Worm (Caenorhabditis elegans) whole organism, late embryonic: ENCODE data around the gene C28C12.11.
A peak's percentile ranks its signal among the peaks of the same experiment; 100 is the strongest.

Source experiments
- C08G9.2 ChIP-seq: sonication (generic microtip); optimal IDR thresholded peaks from 2 replicates; lab custom pipeline; 2016; ENCODE audit warnings: mild to moderate bottlenecking, missing genetic modification characterization, moderate library complexity, missing compliant biosample characterization
- T23F11.4 ChIP-seq: fragments of 200-800 bp; sonication (Bioruptor generic); optimal IDR thresholded peaks from 2 replicates; lab custom pipeline; 2018; ENCODE audit warnings: mild to moderate bottlenecking, missing genetic modification characterization, missing compliant biosample characterization
- ceh-14 ChIP-seq: sonication (generic microtip); optimal IDR thresholded peaks from 2 replicates; lab custom pipeline; 2016; ENCODE audit warnings: missing genotype, missing genetic modification characterization, missing compliant biosample characterization
- ceh-18 ChIP-seq: sonication (generic microtip); optimal IDR thresholded peaks from 2 replicates; lab custom pipeline; 2016; ENCODE audit warnings: missing genetic modification characterization, missing compliant biosample characterization
- ceh-2 ChIP-seq: sonication (generic microtip); optimal IDR thresholded peaks from 2 replicates; lab custom pipeline; 2016; ENCODE audit warnings: missing genotype, missing genetic modification characterization, missing compliant biosample characterization
- ceh-22 ChIP-seq: sonication (generic microtip); optimal IDR thresholded peaks from 2 replicates; lab custom pipeline; 2017; ENCODE audit warnings: missing biosample characterization, missing genetic modification characterization
- ceh-24 ChIP-seq: sonication (generic microtip); optimal IDR thresholded peaks from 2 replicates; lab custom pipeline; 2016; ENCODE audit warnings: mild to moderate bottlenecking, missing genetic modification characterization, missing compliant biosample characterization
- ceh-31 ChIP-seq: sonication (generic microtip); optimal IDR thresholded peaks from 2 replicates; lab custom pipeline; 2016; ENCODE audit warnings: missing genetic modification characterization, missing compliant biosample characterization
- ceh-34 ChIP-seq: sonication (generic microtip); optimal IDR thresholded peaks from 2 replicates; lab custom pipeline; 2016; ENCODE audit warnings: mild to moderate bottlenecking, missing genetic modification characterization, missing compliant biosample characterization
- ceh-48 ChIP-seq: sonication (generic microtip); optimal IDR thresholded peaks from 2 replicates; lab custom pipeline; 2016; ENCODE audit warnings: missing genetic modification characterization, inconsistent platforms, missing compliant biosample characterization
- ceh-9 ChIP-seq: sonication (generic microtip); optimal IDR thresholded peaks from 2 replicates; lab custom pipeline; 2016; ENCODE audit warnings: mild to moderate bottlenecking, missing genetic modification characterization, inconsistent platforms, missing compliant biosample characterization
- dve-1 ChIP-seq: sonication (generic microtip); optimal IDR thresholded peaks from 2 replicates; lab custom pipeline; 2017; ENCODE audit warnings: antibody characterized with exemption, mild to moderate bottlenecking, missing genetic modification characterization, missing compliant biosample characterization
- elt-2 ChIP-seq: sonication (generic microtip); optimal IDR thresholded peaks from 2 replicates; lab custom pipeline; 2016; ENCODE audit warnings: missing genetic modification reagents, missing genetic modification characterization, missing compliant biosample characterization
- elt-4 ChIP-seq: sonication (generic microtip); optimal IDR thresholded peaks from 2 replicates; lab custom pipeline; 2016; ENCODE audit warnings: missing genetic modification characterization, missing compliant biosample characterization
- ets-4 ChIP-seq: sonication (generic microtip); optimal IDR thresholded peaks from 2 replicates; lab custom pipeline; 2016; ENCODE audit warnings: missing genetic modification characterization, missing compliant biosample characterization
- fax-1 ChIP-seq: sonication (generic microtip); optimal IDR thresholded peaks from 2 replicates; lab custom pipeline; 2016; ENCODE audit warnings: missing genotype, missing genetic modification characterization, missing compliant biosample characterization
- fkh-6 ChIP-seq: sonication (generic microtip); optimal IDR thresholded peaks from 2 replicates; lab custom pipeline; 2016; ENCODE audit warnings: missing genetic modification characterization, missing compliant biosample characterization
- gmeb-2 ChIP-seq: sonication (generic microtip); optimal IDR thresholded peaks from 2 replicates; lab custom pipeline; 2016; ENCODE audit warnings: missing genetic modification characterization, inconsistent platforms, missing compliant biosample characterization
- hlh-13 ChIP-seq: fragments of 200-800 bp; sonication (Bioruptor generic); optimal IDR thresholded peaks from 2 replicates; lab custom pipeline; 2018; ENCODE audit warnings: mild to moderate bottlenecking, missing genetic modification characterization, missing compliant biosample characterization
- hlh-30 ChIP-seq: sonication (generic microtip); optimal IDR thresholded peaks from 2 replicates; lab custom pipeline; 2017; ENCODE audit warnings: antibody characterized with exemption, missing genetic modification characterization, missing compliant biosample characterization; ENCODE audit not compliant: insufficient read depth
- hlh-6 ChIP-seq: sonication (generic microtip); optimal IDR thresholded peaks from 2 replicates; lab custom pipeline; 2016; ENCODE audit warnings: missing genotype, missing genetic modification characterization, missing compliant biosample characterization
- hlh-8 ChIP-seq: sonication (generic microtip); optimal IDR thresholded peaks from 2 replicates; lab custom pipeline; 2016; ENCODE audit warnings: missing genotype, missing genetic modification characterization, missing compliant biosample characterization
- lim-6 ChIP-seq: sonication (generic microtip); optimal IDR thresholded peaks from 2 replicates; lab custom pipeline; 2016; ENCODE audit warnings: missing genetic modification characterization, missing compliant biosample characterization
- madf-2 ChIP-seq: sonication (generic microtip); optimal IDR thresholded peaks from 2 replicates; lab custom pipeline; 2017; ENCODE audit warnings: missing genetic modification characterization, missing compliant biosample characterization
- nhr-11 ChIP-seq: fragments of 150-350 bp; optimal IDR thresholded peaks from 2 replicates; lab custom pipeline; 2014; ENCODE audit warnings: missing biosample characterization, missing genetic modification characterization
- nhr-232 ChIP-seq: sonication (generic microtip); optimal IDR thresholded peaks from 2 replicates; lab custom pipeline; 2016; ENCODE audit warnings: missing genetic modification characterization, missing compliant biosample characterization
- npax-4 ChIP-seq: sonication (generic microtip); optimal IDR thresholded peaks from 2 replicates; lab custom pipeline; 2016; ENCODE audit warnings: missing genetic modification characterization, missing compliant biosample characterization
- pat-9 ChIP-seq: fragments of 200-800 bp; sonication (Bioruptor generic); optimal IDR thresholded peaks from 2 replicates; lab custom pipeline; 2018; ENCODE audit warnings: mild to moderate bottlenecking, missing genetic modification characterization, moderate library complexity, missing compliant biosample characterization
- pha-4 ChIP-seq: fragments of 150-350 bp; optimal IDR thresholded peaks from 2 replicates; lab custom pipeline; 2018; ENCODE audit warnings: missing biosample characterization, missing genetic modification reagents, missing genetic modification characterization
- pqm-1 ChIP-seq: sonication (generic microtip); optimal IDR thresholded peaks from 2 replicates; lab custom pipeline; 2016; ENCODE audit warnings: missing genetic modification characterization, missing compliant biosample characterization
- pros-1 ChIP-seq: fragments of 150-350 bp; optimal IDR thresholded peaks from 2 replicates; lab custom pipeline; 2014; ENCODE audit warnings: missing biosample characterization, missing genetic modification reagents, missing genetic modification characterization
- ref-2 ChIP-seq: sonication (generic microtip); optimal IDR thresholded peaks from 2 replicates; lab custom pipeline; 2016; ENCODE audit warnings: missing genetic modification characterization, missing compliant biosample characterization
- sox-2 ChIP-seq: fragments of 200-800 bp; sonication (Bioruptor generic); IDR thresholded peaks from 2 replicates; pipeline ENCODE4 v1.3.6; 2022; ENCODE audit warnings: missing genetic modification reagents, missing genetic modification characterization, missing compliant biosample characterization
- sox-4 ChIP-seq: sonication (generic microtip); optimal IDR thresholded peaks from 2 replicates; lab custom pipeline; 2017; ENCODE audit warnings: mild to moderate bottlenecking, missing genetic modification characterization, inconsistent platforms, missing compliant biosample characterization
- tbx-7 ChIP-seq: sonication (generic microtip); optimal IDR thresholded peaks from 2 replicates; lab custom pipeline; 2016; ENCODE audit warnings: missing genotype, missing genetic modification characterization, missing compliant biosample characterization
- ttx-3 ChIP-seq: sonication (generic microtip); optimal IDR thresholded peaks from 2 replicates; lab custom pipeline; 2016; ENCODE audit warnings: missing genetic modification reagents, missing genetic modification characterization, missing compliant biosample characterization
- unc-3 ChIP-seq, 2 experiments: fragments of 200-800 bp in 1 of 2; sonication (Bioruptor generic) in 1 of 2; sonication (generic microtip) in 1 of 2; conservative IDR thresholded peaks in 1 of 2; optimal IDR thresholded peaks in 1 of 2; 2 replicates each; pipeline versions ENCODE4 v1.3.6 to Lab custom; 2016 to 2022; ENCODE audit warnings: missing compliant biosample characterization in 2 of 2, missing genetic modification characterization in 2 of 2, missing genetic modification reagents in 1 of 2
- unc-55 ChIP-seq: sonication (generic microtip); optimal IDR thresholded peaks from 2 replicates; lab custom pipeline; 2017; ENCODE audit warnings: missing biosample characterization, missing genetic modification reagents, missing genetic modification characterization
- ztf-16 ChIP-seq: sonication (generic microtip); optimal IDR thresholded peaks from 2 replicates; lab custom pipeline; 2017; ENCODE audit warnings: missing genetic modification characterization, missing compliant biosample characterization

Gene C28C12.11

DNA sequence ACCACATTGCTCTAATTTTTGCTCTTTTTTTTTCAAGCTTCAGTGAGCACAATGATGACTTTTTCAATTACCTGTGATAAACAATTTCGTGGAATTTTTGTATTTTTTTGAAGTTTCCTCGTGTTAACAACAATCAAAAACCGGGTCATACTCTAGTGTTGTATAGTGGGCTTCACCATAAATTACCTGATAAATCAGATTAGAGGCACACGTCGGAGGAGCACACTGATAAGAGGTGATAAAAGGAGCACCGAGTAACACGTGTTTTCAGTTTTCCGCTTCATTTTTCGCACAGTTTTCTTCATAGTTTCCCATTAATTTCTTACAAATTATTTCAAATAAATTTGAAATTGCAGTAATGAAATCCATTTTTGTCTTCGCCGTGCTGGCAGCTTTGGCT, 7.5 kb downstream of the C28C12.11 start, which contains the start of gene spp-8:
TSS of gene spp-8 (plus strand) at position 357 of the 400 bp plus-strand sequence.
- TF ChIP-seq hlh-13 (GFP tag; lab: Kevin White, UChicago) = no peak
- TF ChIP-seq pat-9 (tag; lab: Kevin White, UChicago) = no peak
- no peak for TF ChIP-seq pros-1 (tag; lab: Kevin White, UChicago)
- TF ChIP-seq ceh-31 (tag; lab: Kevin White, UChicago) = no peak
- peak; percentile 50 for TF ChIP-seq elt-2 (tag; lab: Kevin White, UChicago)
- TF ChIP-seq ceh-48 (tag; lab: Kevin White, UChicago) = no peak
- TF ChIP-seq ttx-3 = no peak
- TF ChIP-seq madf-2 (tag; lab: Kevin White, UChicago) = no peak
- TF ChIP-seq sox-2 (GFP tag; lab: Robert Waterston, UW) = no peak

DNA sequence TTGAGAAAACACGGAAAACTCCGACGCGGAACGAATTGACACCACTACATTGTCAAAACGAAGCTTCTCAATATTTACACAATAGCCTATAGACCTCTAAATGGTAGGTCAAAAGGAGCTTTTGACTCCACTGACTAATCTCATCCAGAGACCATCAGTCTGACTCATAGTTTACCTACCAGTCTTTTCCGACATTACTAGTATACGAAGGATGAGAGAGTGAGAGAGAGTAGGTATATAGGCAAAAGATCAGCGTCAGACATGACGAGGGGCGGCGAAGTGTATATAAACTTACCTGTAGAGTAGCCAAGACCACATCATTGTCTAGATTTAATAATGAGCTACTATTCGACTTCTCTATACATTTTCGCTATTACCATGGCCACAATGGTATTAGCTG, 13.3 kb downstream of the C28C12.11 start, which contains the start of gene srlf-3:
TSS of gene srlf-3 (plus strand) at position 301 of the 400 bp plus-strand sequence.
- no peak for TF ChIP-seq ceh-24 (tag; lab: Kevin White, UChicago)
- no peak for TF ChIP-seq hlh-8 (tag; lab: Kevin White, UChicago)
- TF ChIP-seq sox-4 (tag; lab: Kevin White, UChicago) = no peak
- TF ChIP-seq, all 69 proteins: peak for 0

DNA sequence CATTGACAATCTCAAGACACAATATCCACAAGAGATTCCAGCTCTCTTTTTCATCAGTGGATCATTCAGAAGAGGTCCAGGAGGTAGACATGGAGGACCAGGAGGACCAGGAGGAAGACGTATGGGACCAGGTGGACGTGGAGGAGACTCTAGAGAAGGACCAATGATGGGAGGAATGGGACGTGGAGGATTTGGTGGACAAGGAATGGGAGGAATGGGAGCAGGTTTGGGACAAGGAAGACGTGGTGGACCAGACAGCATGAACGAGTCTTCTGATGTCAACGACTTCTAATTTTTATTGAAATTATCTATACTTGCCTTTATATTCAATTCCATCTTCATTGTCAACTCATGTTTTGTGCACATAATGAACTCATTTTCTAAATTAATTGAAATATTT, 14.2 kb downstream of the C28C12.11 start:
- no peak for TF ChIP-seq hlh-6 (tag; lab: Kevin White, UChicago)

DNA sequence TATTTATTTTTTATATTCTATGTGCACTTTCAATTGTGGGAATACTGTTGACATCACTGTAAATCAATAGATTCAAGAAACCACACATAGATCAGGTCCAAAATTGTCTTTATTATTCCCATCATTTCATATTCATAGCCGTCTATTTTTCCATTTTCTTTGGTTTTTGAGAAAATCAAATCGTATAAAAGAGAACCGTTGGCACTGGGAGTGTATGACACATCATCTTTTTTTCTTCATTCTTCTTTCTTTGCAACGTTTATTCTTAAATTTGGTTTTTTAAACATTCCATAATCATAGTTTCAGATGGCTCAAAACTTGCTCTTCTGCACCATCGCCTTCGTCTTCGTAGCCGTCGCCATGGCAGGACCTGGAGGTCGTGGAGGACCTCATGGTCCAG, 16.1 kb downstream of the C28C12.11 start, which contains the start of gene srlf-2:
TSS of gene srlf-2 (plus strand) at position 301 of the 400 bp plus-strand sequence.
- no peak for TF ChIP-seq fkh-6
- no peak for TF ChIP-seq ceh-2 (tag; lab: Kevin White, UChicago)

DNA sequence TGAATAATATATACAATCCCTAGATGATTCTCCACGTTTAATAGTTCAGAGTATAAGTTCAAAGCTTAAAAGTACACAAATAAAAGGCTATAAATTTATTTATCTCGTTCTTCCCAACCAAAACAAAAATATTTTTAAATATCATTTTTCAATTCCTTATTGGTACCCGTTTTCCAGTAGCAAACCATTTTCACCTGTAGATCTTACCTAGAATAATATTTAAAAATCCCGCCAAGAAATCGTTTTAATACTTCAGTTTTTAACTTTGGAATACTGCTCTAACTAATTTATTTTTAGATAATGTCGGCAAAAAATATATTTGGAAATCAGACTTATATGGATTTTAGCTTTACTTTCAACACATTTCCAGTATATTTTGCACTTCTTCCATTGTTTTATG, 18.4 kb downstream of the C28C12.11 start, which contains the start of gene sru-7:
TSS of gene sru-7 (plus strand) at position 301 of the 400 bp plus-strand sequence.
- no peak for TF ChIP-seq unc-55
- TF ChIP-seq sox-4 (tag; lab: Kevin White, UChicago) = no peak

DNA sequence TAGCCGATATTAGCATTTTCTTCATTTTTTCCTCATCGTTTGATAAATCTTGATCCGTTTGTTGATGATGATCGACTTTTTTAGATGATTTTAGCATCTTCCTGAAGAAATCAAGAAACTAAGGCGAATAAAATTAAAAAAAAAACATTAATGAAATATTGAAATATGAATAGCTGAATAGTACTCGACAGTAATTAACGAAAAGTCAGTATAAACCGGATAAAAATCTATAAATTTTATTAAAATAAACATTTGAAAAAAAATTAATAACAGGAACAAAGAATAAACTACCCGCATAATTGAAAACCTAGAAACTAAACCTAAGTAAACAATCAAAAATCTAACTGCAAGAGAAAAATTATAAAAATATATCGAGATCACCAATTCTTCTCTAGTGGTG, 22.4 kb downstream of the C28C12.11 start, which contains the start of gene C28C12.12:
TSS of gene C28C12.12 (minus strand) at position 101 of the 400 bp plus-strand sequence.
- TF ChIP-seq unc-3 (GFP tag; conservative IDR thresholded peaks at IDR 0.05; lab: Robert Waterston, UW) (no peak), unc-3 (tag; optimal IDR thresholded peaks at IDR 0.05; lab: Kevin White, UChicago) (no peak), ref-2 (tag; lab: Kevin White, UChicago) (no peak), ztf-16 (tag; lab: Kevin White, UChicago) (no peak), pqm-1 (tag; lab: Kevin White, UChicago) (no peak), elt-4 (no peak), fax-1 (no peak)

DNA sequence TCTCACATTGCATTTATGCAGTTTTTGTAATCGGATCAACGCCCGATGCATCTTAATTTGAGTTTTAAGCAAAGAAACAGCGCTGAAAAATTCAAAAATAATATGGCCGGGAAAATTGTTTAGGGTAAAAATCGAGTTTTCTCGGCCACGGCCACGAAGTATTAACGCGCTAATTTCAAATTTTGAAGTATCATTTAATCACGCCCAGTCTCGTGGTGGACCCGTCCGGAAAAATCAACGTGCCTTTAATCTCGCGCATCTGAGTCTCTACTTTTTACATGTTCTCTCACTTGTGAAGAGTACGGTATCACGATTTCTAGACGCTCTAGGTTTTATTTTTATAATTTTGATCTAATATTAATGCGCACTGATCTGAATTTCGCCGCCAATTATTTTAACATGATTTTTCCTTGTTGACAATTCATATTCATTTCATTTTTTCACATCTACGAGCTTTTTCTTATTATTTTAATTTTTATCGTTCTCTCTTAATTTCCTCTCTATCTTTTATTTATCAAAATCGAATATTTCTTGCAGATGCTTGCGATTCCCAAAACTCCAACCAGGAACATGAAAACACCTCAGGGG, 25.0 kb downstream of the C28C12.11 start, which contains the start of the genes acdh-13 and mesp-1:
TSS of gene acdh-13 (minus strand) at position 51 of the 588 bp plus-strand sequence.
TSS of gene mesp-1 (plus strand) at position 538 of the 588 bp plus-strand sequence.
- TF ChIP-seq gmeb-2 (tag; lab: Kevin White, UChicago) (no peak), ceh-18 (tag; lab: Kevin White, UChicago) (no peak), hlh-30 (tag; lab: Kevin White, UChicago) (no peak), elt-4 (no peak), ets-4 (peak; percentile 37), ceh-31 (tag; lab: Kevin White, UChicago) (peak; percentile 69), T23F11.4 (no peak), unc-3 (GFP tag; conservative IDR thresholded peaks at IDR 0.05; lab: Robert Waterston, UW) (no peak), unc-3 (tag; optimal IDR thresholded peaks at IDR 0.05; lab: Kevin White, UChicago) (no peak), lim-6 (tag; lab: Kevin White, UChicago) (no peak), unc-55 (no peak), ceh-22 (tag; lab: Kevin White, UChicago) (no peak), hlh-8 (tag; lab: Kevin White, UChicago) (no peak), pha-4 (tag; lab: Kevin White, UChicago) (no peak), npax-4 (tag; lab: Kevin White, UChicago) (no peak), ceh-14 (tag; lab: Kevin White, UChicago) (no peak), nhr-232 (tag; lab: Kevin White, UChicago) (no peak), ceh-9 (tag; lab: Kevin White, UChicago) (no peak), pat-9 (tag; lab: Kevin White, UChicago) (no peak), tbx-7 (tag; lab: Kevin White, UChicago) (peak; percentile 19), dve-1 (tag; lab: Kevin White, UChicago) (no peak), C08G9.2 (tag; lab: Kevin White, UChicago) (peak; percentile 78), ceh-34 (no peak), nhr-11 (tag; lab: Kevin White, UChicago) (no peak)
